Worm (Caenorhabditis elegans) whole organism, L4/young adult: Measurements from ENCODE around the gene T10C6.6.
"Not testable (repeated sequence)": the region's sequence is repeated elsewhere in the genome, so short reads cannot be mapped to it uniquely, and the experiment has no call there.

Source experiments
- W03F9.2 ChIP-seq: fragments of 150-350 bp; optimal IDR thresholded peaks from 2 replicates; lab custom pipeline; 2014; ENCODE audit warnings: missing biosample characterization, missing genetic modification characterization
- dao-5 ChIP-seq: sonication (generic microtip); optimal IDR thresholded peaks from 2 replicates; lab custom pipeline; 2016; ENCODE audit warnings: missing genotype, missing genetic modification characterization, moderate library complexity, missing compliant biosample characterization
- him-1 ChIP-seq: sonication (generic microtip); optimal IDR thresholded peaks from 2 replicates; lab custom pipeline; 2016; ENCODE audit warnings: missing genotype, missing genetic modification reagents, missing genetic modification characterization, missing compliant biosample characterization

The T10C6.6 gene

DNA sequence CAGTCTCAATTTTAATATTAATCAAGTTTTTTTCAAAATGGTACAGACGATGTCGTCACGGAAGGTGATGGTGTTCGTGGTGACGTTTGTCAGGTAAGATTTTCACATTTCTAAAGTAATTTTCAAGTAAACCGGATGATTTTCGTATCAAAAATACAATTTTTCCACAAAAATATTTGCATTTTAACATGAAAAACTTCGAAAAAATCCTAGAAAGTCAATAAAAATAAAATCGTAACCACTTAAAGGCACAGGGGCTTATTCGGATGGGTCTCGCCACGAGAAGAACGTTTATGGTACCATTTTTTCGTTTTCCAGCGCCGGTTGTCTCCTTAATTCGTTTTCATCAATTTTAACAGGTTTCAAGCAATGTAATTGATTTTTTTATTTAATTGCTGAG is at the start of gene T10C6.6:
T10C6.6 (plus strand) TSS at position 27 of the 400 bp plus-strand sequence.
- TF ChIP-seq W03F9.2 (tag; lab: Kevin White, UChicago), result no peak

DNA sequence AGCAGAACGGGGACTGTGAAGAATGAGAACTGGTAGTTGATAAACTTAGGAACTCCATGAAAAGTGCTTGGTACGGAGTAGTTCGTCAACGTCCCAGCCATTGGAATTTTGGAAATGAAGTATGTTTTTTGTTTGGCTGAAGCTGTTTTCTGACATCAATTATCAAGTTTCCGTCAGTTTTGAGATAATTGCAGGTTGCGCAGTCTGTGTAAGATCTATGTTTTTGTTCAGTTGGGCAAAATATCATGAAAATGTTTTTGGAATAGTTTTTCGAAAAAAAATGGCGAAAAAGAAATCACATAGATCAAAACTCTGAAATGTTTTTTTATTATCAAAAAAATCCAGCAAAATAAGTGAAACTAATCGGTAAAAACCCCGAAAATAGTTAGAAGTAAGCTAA is 49.3 kb upstream of the T10C6.6 start, which contains the start of gene sru-22:
sru-22 (minus strand) TSS at position 101 of the 400 bp plus-strand sequence.
- TF ChIP-seq W03F9.2 (tag; lab: Kevin White, UChicago) (no peak), him-1 (tag; lab: Kevin White, UChicago) (no peak), dao-5 (tag; lab: Kevin White, UChicago) (no peak)

DNA sequence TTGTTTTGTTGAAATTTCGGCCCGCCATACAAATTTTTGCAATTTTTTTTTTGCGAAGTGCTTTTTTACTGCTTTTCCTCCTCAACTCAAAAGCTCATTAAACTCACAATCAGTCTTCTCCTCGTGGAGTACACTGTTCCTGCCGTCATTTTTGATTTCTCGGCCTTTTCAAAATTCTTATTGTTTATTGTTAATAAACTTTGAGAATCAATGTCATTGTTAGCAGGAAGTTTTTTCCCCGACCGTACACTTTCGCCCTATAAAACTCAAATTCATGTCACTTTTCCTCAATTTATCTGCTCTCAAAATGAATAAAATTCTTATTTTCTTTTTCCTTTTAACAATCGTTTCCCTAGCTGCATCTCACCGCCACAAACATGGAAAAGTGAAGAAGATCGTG is 48.3 kb upstream of the T10C6.6 start, which contains the start of gene clec-232:
clec-232 (plus strand) TSS at position 301 of the 400 bp plus-strand sequence.
- TF ChIP-seq dao-5 (tag; lab: Kevin White, UChicago) (no peak), him-1 (tag; lab: Kevin White, UChicago) (no peak), W03F9.2 (tag; lab: Kevin White, UChicago) (no peak)

DNA sequence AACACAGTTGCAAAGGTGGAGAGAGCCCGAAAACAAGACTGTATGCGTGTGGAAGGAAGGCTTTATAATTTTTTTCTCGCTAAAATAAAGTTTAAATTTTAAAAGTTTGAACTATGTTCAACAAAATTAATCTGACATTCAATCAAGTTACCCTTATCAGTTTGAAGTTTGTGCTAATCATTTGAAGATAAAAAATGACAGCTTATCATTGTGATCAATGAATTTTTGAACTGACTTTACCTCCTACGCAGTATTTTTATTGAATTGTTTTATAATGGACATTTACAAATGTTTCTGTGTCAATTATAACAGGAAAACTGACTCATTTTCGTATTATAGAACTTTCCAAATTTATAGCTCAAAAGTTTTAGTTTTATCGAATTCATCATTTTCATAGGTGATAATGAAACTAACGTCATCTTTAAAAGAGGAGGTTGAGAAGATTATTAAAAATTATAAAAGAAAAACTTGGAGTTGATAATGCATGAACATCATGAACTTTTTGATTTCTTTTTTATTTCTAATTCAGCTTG is 45.8 kb upstream of the T10C6.6 start, which contains the start of gene oac-20:
oac-20 (plus strand) TSS at position 483 of the 533 bp plus-strand sequence.
- TF ChIP-seq W03F9.2 (tag; lab: Kevin White, UChicago), result no peak

DNA sequence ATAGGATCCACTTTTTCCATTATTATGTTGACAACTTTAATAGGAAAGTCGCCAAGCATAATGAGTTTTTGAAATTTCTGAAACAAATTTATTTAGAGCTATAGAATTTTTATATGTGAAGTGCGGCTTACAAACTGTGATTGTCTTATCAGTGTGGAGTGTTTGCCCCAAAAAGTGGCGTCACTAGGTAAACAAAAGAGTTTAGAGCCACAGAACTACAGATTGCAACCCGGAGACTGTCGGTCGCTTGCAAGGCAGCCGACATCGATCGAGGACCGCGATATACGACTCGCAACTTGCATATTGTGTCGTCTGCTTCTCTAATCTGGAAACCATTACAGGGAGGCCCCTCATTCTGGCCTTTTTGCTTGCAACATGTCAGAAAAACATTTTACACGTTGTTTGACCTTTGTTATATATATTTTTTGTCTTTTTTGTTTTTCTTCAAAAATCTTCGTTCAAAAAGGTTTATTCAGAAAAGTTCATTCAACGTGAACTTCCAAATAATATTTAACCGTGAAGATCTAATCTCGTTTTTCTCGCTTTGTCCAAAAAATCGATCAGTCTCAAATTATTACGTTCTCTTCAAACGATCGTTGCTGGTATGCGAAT is 41.3 kb upstream of the T10C6.6 start, which contains the start of the genes fbxa-99 and F36G9.13:
fbxa-99 (minus strand) TSS at position 122 of the 612 bp plus-strand sequence.
F36G9.13 (plus strand) TSS at position 562 of the 612 bp plus-strand sequence.
- no peak for TF ChIP-seq dao-5 (tag; lab: Kevin White, UChicago)
- no peak for TF ChIP-seq W03F9.2 (tag; lab: Kevin White, UChicago)
- no peak for TF ChIP-seq him-1 (tag; lab: Kevin White, UChicago)

DNA sequence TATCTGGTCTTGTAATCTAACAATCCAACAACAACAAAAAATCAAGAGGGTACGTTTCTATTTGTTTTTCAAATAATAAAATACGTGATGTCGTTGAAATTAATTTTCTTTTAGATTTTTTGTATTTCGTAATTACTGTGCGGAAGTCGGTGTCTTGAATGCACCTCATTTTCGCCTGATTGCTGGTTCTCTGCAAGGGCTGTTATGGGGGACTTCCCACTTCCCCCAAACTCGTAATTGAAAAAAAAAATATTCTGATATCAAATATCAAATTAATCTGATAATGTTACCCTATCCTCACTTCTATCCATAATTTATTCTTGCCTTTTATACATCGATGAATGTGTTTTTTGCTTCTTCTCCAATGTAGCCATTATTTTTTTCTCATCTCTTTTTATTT is 36.1 kb upstream of the T10C6.6 start, which contains the start of gene F36G9.15:
F36G9.15 (minus strand) TSS at position 101 of the 400 bp plus-strand sequence.
- no peak for TF ChIP-seq him-1 (tag; lab: Kevin White, UChicago)
- no peak for TF ChIP-seq W03F9.2 (tag; lab: Kevin White, UChicago)
- TF ChIP-seq dao-5 (tag; lab: Kevin White, UChicago), result no peak

DNA sequence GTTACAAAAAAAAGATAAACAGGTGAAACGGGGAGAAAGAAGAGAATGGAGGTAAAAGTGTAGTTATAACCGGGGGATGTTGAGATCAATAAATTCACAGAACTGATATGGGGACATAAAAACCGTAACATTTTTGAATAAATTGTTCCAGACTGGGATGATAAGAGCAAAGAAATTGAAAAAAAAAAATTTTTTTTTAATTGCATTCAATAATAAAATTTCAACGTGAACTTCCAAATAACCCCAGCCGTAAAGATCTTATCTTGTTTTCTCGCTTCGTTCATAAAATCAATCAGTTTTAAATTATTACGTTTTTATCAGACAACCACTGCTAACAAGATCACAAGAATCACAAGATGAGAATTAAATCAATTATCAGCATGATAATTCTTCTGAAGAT is 32.3 kb upstream of the T10C6.6 start, which contains the start of gene C06C6.7:
C06C6.7 (plus strand) TSS at position 301 of the 400 bp plus-strand sequence.
- TF ChIP-seq him-1, dao-5, W03F9.2 (tag; lab: Kevin White, UChicago): not testable (repeated sequence)

DNA sequence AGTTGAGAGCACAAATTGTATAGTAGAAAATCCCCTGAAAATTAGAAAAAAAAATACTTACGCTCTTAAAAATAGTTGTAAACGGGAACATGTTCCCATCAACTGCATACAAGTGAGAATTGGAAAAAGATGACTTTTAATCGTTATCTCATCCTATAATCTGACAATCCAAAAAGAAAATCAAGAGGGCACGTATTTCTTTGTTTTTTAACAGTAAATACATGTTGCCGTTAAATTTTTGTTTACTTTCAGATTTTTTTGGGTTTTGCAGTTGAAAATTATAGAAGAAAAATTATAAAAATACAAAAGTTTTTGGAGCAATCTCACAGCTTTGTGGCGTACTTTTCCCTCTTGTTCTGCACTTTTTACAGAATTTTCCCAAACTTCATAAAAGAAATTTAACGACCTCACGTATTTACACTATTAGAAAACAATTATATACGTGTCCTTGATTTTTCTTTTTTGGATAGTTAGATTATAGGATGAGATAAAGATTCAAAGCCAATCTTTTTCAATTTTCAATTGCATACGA is 27.4 kb upstream of the T10C6.6 start, which contains the start of the genes C06C6.9 and C06C6.8:
C06C6.9 (minus strand) TSS at position 101 of the 532 bp plus-strand sequence.
C06C6.8 (plus strand) TSS at position 482 of the 532 bp plus-strand sequence.
- no peak for TF ChIP-seq him-1 (tag; lab: Kevin White, UChicago)
- no peak for TF ChIP-seq dao-5 (tag; lab: Kevin White, UChicago)
- TF ChIP-seq W03F9.2 (tag; lab: Kevin White, UChicago), result no peak

DNA sequence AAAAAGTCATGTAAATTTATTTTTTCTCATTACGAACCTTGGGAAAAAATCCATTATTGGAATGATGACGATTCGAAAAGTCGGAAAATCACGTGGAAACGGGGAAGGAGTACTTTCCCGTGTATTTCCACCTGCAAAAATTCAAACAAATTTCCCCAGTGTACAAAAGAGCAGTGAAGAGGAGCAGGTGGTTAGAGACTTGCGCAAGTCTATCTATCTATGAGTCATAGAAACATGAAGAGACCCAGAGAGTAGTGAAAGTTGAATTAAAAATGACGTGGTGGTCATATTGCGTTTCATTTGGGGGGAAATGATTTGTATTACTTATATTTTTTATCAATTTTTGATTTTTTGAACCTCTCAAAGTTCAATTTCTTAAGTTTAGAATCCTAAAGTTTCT is 23.7 kb upstream of the T10C6.6 start, which contains the start of gene nhr-50:
nhr-50 (minus strand) TSS at position 199 of the 400 bp plus-strand sequence.
- no peak for TF ChIP-seq him-1 (tag; lab: Kevin White, UChicago)
- no peak for TF ChIP-seq W03F9.2 (tag; lab: Kevin White, UChicago)
- no peak for TF ChIP-seq dao-5 (tag; lab: Kevin White, UChicago)

DNA sequence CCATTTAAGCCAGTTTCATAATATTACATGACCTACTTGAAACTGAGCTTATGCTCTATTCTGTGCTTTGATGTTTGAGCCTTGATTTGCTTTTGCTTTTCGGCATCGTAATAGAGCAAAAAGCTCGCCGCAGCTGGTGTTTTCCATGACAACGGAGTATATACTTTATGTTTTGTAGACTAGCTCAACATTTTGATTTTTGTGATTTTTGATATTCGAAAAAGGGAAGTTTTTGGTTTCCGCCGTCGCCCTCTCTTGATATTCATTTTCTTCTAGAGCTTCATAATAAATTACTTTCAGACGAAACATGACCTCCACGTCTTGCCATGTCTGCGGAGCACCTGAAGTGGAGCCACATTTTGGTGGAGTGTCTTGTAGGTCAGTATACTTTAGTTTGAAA is 21.8 kb upstream of the T10C6.6 start, which contains the start of gene nhr-63:
nhr-63 (plus strand) TSS at position 301 of the 400 bp plus-strand sequence.
- TF ChIP-seq him-1 (tag; lab: Kevin White, UChicago) (no peak), dao-5 (tag; lab: Kevin White, UChicago) (no peak), W03F9.2 (tag; lab: Kevin White, UChicago) (no peak)

DNA sequence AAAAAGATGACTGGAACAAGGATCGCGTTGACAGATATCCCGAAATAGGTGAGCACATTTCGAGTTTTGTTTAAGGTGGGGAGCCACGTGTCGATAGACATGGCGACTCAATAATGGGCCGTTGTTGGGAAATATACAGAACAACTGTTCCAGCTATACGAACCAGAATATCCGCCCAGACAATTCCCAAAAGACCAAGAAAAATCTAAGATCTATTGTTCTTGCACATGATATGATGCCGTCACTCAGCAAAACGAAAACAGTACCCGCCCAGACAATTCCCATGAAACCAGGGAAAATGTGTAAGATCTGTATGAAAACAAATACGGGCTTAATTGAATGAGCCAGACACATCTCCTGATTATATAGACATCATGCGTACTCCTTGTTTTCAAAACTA is 16.6 kb upstream of the T10C6.6 start, which contains the start of gene str-231:
str-231 (minus strand) TSS at position 101 of the 400 bp plus-strand sequence.
- TF ChIP-seq W03F9.2 (tag; lab: Kevin White, UChicago) (no peak), dao-5 (tag; lab: Kevin White, UChicago) (no peak), him-1 (tag; lab: Kevin White, UChicago) (no peak)

DNA sequence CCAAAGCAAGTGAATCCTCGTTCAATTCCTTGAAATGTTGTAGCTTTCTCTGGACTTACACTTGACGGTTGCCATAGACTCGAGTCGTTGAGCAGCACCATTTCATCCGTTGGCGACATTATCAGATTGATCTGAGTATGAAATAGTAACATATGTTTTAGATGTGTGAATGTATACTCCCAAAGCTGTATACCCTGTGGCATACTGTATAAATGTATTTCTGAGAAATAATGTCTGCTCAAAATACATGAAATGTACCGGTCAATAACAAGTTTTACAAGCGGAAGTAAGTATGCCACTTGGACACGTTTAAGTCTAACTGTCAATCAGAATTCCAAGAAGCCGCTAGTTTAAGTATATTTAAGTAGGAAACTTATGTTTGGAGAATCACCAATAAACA is 14.6 kb upstream of the T10C6.6 start, which contains the start of gene str-233:
str-233 (minus strand) TSS at position 101 of the 400 bp plus-strand sequence.
- no peak for TF ChIP-seq W03F9.2 (tag; lab: Kevin White, UChicago)
- TF ChIP-seq dao-5 (tag; lab: Kevin White, UChicago), result no peak

DNA sequence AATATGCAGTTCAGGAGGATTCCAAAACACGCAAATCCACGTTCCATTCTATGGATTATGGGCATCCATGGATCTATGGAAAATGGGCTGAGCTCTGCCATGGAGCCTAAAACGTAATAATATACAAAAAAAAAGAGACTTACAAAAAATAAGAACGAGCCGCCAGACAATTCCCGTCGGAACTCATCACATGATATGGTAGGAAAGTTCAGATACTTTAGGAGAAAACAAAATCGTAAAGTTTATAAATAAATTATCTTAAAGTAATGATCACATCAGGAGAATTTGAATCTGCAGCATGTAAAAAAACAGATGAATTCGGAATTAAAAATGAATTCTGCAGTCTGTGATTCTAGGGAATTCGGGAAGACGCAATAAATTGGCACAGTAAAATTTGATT is 8.5 kb upstream of the T10C6.6 start, which contains the start of gene str-232:
str-232 (minus strand) TSS at position 101 of the 400 bp plus-strand sequence.
- TF ChIP-seq him-1 (tag; lab: Kevin White, UChicago), result no peak
- no peak for TF ChIP-seq W03F9.2 (tag; lab: Kevin White, UChicago)
- TF ChIP-seq dao-5 (tag; lab: Kevin White, UChicago), result no peak
